Fruit fly (Drosophila melanogaster) whole organism: Measurements from ENCODE around the gene CG31097.

Experiments used
- Dll ChIP-seq: fragments of >200 bp; optimal IDR thresholded peaks from 2 replicates; lab custom pipeline; 2017
- psq ChIP-seq: fragments of >200 bp; optimal IDR thresholded peaks from 2 replicates; lab custom pipeline; 2017
- usp ChIP-seq: fragments of >200 bp; optimal IDR thresholded peaks from 2 replicates; lab custom pipeline; 2017; ENCODE audit warnings: missing biosample characterization, missing genetic modification characterization, mixed read lengths

DNA sequence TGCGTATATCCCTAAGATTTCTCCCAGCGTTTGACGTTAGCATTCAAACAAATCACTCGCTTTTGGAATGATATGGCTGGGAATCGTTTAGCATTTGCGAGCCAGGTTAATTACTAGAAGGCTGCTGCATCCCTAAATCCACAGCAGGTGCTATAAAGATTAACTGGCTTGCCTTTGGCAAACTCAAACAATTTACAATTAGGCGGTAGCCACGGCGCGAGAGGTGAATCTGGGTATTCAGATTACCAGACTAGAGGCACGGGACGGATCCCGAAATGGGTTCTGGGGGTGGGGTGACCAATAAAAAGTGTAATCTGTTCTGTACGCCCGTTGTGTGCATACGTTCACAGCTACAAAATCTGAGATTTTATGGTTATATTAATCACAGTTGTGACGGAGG is 16.4 kb downstream of the CG31097 start, which contains the start of gene CG11892:
- TF ChIP-seq psq (lab: Kevin White, UChicago) (no peak), Dll (lab: Kevin White, UChicago) (no peak), usp (GFP tag; lab: Kevin White, UChicago) (no peak)
